Worm (Caenorhabditis elegans) whole organism, L1 larva: ENCODE data around the gene F36F12.7.

Source experiments
- aha-1 ChIP-seq: fragments of 150-350 bp; optimal IDR thresholded peaks from 2 replicates; lab custom pipeline; 2014; ENCODE audit warnings: missing biosample characterization, missing genetic modification characterization
- ceh-82 ChIP-seq, 3 experiments: fragments of 150-350 bp in 1 of 3; sonication (generic microtip) in 2 of 3; optimal IDR thresholded peaks; 2 replicates each; lab custom pipeline; 2014 to 2017; ENCODE audit warnings: missing biosample characterization in 3 of 3, missing genetic modification characterization in 3 of 3
- elt-2 ChIP-seq: sonication (generic microtip); optimal IDR thresholded peaks from 2 replicates; lab custom pipeline; 2016; ENCODE audit warnings: missing genetic modification characterization, mild to moderate bottlenecking, inconsistent platforms, missing compliant biosample characterization, missing genetic modification reagents
- fkh-4 ChIP-seq: sonication (generic microtip); optimal IDR thresholded peaks from 2 replicates; lab custom pipeline; 2016; ENCODE audit warnings: missing compliant biosample characterization, missing genetic modification characterization, borderline replicate concordance
- hpl-2 ChIP-seq: fragments of 150-350 bp; optimal IDR thresholded peaks from 2 replicates; lab custom pipeline; 2014; ENCODE audit warnings: missing biosample characterization, missing genetic modification reagents, missing genetic modification characterization
- lin-39 ChIP-seq: fragments of 150-350 bp; optimal IDR thresholded peaks from 2 replicates; lab custom pipeline; 2014; ENCODE audit warnings: missing biosample characterization, missing genetic modification reagents, missing genetic modification characterization
- nhr-11 ChIP-seq: fragments of 150-350 bp; optimal IDR thresholded peaks from 2 replicates; lab custom pipeline; 2014; ENCODE audit warnings: missing biosample characterization, missing genetic modification characterization
- nhr-237 ChIP-seq: fragments of 150-350 bp; optimal IDR thresholded peaks from 2 replicates; lab custom pipeline; 2014; ENCODE audit warnings: missing biosample characterization, missing genetic modification characterization
- nhr-90 ChIP-seq: sonication (generic microtip); optimal IDR thresholded peaks from 2 replicates; lab custom pipeline; 2016; ENCODE audit warnings: mild to moderate bottlenecking, missing genetic modification characterization, missing compliant biosample characterization; ENCODE audit not compliant: poor library complexity
- unc-86 ChIP-seq: sonication (generic microtip); optimal IDR thresholded peaks from 2 replicates; lab custom pipeline; 2016; ENCODE audit warnings: missing genetic modification characterization, missing compliant biosample characterization
- ztf-4 ChIP-seq: fragments of 150-350 bp; optimal IDR thresholded peaks from 2 replicates; lab custom pipeline; 2014; ENCODE audit warnings: missing biosample characterization, missing genetic modification characterization

ce11 chrV:2110368-2110767 is 11.2 kb downstream of the F36F12.7 start, which contains the start of gene F22F7.3:
- TF ChIP-seq ceh-82 (tag; optimal IDR thresholded peaks at IDR 0.05; lab: Kevin White, UChicago) (no peak), nhr-237 (tag; lab: Kevin White, UChicago) (no peak), ztf-4 (tag; lab: Kevin White, UChicago) (no peak), fkh-4 (tag; lab: Kevin White, UChicago) (no peak), nhr-11 (no peak), nhr-90 (tag; lab: Kevin White, UChicago) (no peak), aha-1 (tag; lab: Kevin White, UChicago) (no peak), elt-2 (tag; lab: Kevin White, UChicago) (no peak), lin-39 (no peak), hpl-2 (GFP tag; lab: Kevin White, UChicago) (no peak), unc-86 (tag; lab: Kevin White, UChicago) (no peak)
